Worm (Caenorhabditis elegans) whole organism, L1 larva: ENCODE results near the gene T25B9.1.

Source experiments
- C04F5.9 ChIP-seq: sonication (generic microtip); optimal IDR thresholded peaks from 2 replicates; lab custom pipeline; 2016; ENCODE audit warnings: missing genetic modification characterization, missing compliant biosample characterization
- C34B4.2 ChIP-seq: sonication (generic microtip); optimal IDR thresholded peaks from 2 replicates; lab custom pipeline; 2017; ENCODE audit warnings: mild to moderate bottlenecking, missing genetic modification characterization, missing compliant biosample characterization
- Y116A8C.19 ChIP-seq: sonication (generic microtip); optimal IDR thresholded peaks from 2 replicates; lab custom pipeline; 2016; ENCODE audit warnings: missing compliant biosample characterization, missing genetic modification characterization, borderline replicate concordance
- aly-2 ChIP-seq: fragments of 150-350 bp; optimal IDR thresholded peaks from 2 replicates; lab custom pipeline; 2014; ENCODE audit warnings: missing biosample characterization, missing genetic modification characterization
- ceh-63 ChIP-seq: fragments of 200-800 bp; sonication (Bioruptor generic); optimal IDR thresholded peaks from 2 replicates; lab custom pipeline; 2018; ENCODE audit warnings: mild to moderate bottlenecking, missing genetic modification characterization, missing compliant biosample characterization
- ceh-88 ChIP-seq: fragments of 200-800 bp; sonication (Bioruptor generic); IDR thresholded peaks from 2 replicates; pipeline ENCODE4 v1.3.6; 2022; ENCODE audit warnings: missing genetic modification characterization, missing compliant biosample characterization
- ces-1 ChIP-seq: fragments of 150-350 bp; optimal IDR thresholded peaks from 2 replicates; lab custom pipeline; 2014; ENCODE audit warnings: missing biosample characterization, missing genetic modification reagents, missing genetic modification characterization
- dsc-1 ChIP-seq: sonication (generic microtip); optimal IDR thresholded peaks from 2 replicates; lab custom pipeline; 2016; ENCODE audit warnings: mild to moderate bottlenecking, missing genetic modification characterization, missing compliant biosample characterization
- efl-1 ChIP-seq, 4 experiments: fragments of 150-350 bp; optimal IDR thresholded peaks in 3 of 4; peaks in 1 of 4; 1 replicate in 1 of 4; 2 replicates in 3 of 4; lab custom pipeline; 2014; ENCODE audit warnings: missing biosample characterization in 2 of 4, missing genetic modification characterization in 2 of 4, missing genetic modification reagents in 2 of 4
- efl-3 ChIP-seq: fragments of 200-800 bp; sonication (Bioruptor generic); optimal IDR thresholded peaks from 2 replicates; lab custom pipeline; 2018; ENCODE audit warnings: mild to moderate bottlenecking, missing genetic modification characterization, missing compliant biosample characterization
- egl-27 ChIP-seq, 2 experiments: fragments of 150-350 bp in 1 of 2; sonication (generic microtip); optimal IDR thresholded peaks; 3 replicates each; lab custom pipeline; 2017 to 2018; ENCODE audit warnings: missing biosample characterization in 2 of 2, missing genetic modification characterization in 2 of 2, missing genetic modification reagents in 2 of 2
- elt-2 ChIP-seq: sonication (generic microtip); optimal IDR thresholded peaks from 2 replicates; lab custom pipeline; 2016; ENCODE audit warnings: missing genetic modification characterization, mild to moderate bottlenecking, inconsistent platforms, missing compliant biosample characterization, missing genetic modification reagents
- ets-5 ChIP-seq: fragments of 200-800 bp; sonication (Bioruptor generic); IDR thresholded peaks from 2 replicates; pipeline ENCODE4 v1.3.6; 2022; ENCODE audit warnings: missing genetic modification characterization, missing compliant biosample characterization
- fkh-10 ChIP-seq: sonication (generic microtip); optimal IDR thresholded peaks from 2 replicates; lab custom pipeline; 2017; ENCODE audit warnings: missing biosample characterization, missing genetic modification reagents, missing genetic modification characterization
- fkh-4 ChIP-seq: sonication (generic microtip); optimal IDR thresholded peaks from 2 replicates; lab custom pipeline; 2016; ENCODE audit warnings: missing compliant biosample characterization, missing genetic modification characterization, borderline replicate concordance
- fkh-8 ChIP-seq: sonication (generic microtip); optimal IDR thresholded peaks from 2 replicates; lab custom pipeline; 2016; ENCODE audit warnings: mild to moderate bottlenecking, missing genetic modification characterization, missing compliant biosample characterization
- hlh-17 ChIP-seq: fragments of 200-800 bp; sonication (Bioruptor generic); optimal IDR thresholded peaks from 2 replicates; lab custom pipeline; 2018; ENCODE audit warnings: missing genetic modification characterization, mild to moderate bottlenecking, missing compliant biosample characterization, moderate library complexity, borderline replicate concordance
- hlh-4 ChIP-seq: sonication (generic microtip); optimal IDR thresholded peaks from 2 replicates; lab custom pipeline; 2016; ENCODE audit warnings: mild to moderate bottlenecking, missing genetic modification characterization, missing compliant biosample characterization
- hpl-2 ChIP-seq: fragments of 150-350 bp; optimal IDR thresholded peaks from 2 replicates; lab custom pipeline; 2014; ENCODE audit warnings: missing biosample characterization, missing genetic modification reagents, missing genetic modification characterization
- lin-13 ChIP-seq: fragments of 150-350 bp; optimal IDR thresholded peaks from 2 replicates; lab custom pipeline; 2014; ENCODE audit warnings: missing biosample characterization, missing genetic modification reagents, missing genetic modification characterization
- mab-9 ChIP-seq: fragments of 200-800 bp; sonication (Bioruptor generic); IDR thresholded peaks from 2 replicates; pipeline ENCODE4 v1.3.6; 2022; ENCODE audit warnings: missing genetic modification reagents, missing genetic modification characterization, missing compliant biosample characterization
- mef-2 ChIP-seq: fragments of 150-350 bp; optimal IDR thresholded peaks from 2 replicates; lab custom pipeline; 2014; ENCODE audit warnings: missing biosample characterization, missing genetic modification characterization
- nhr-12 ChIP-seq: sonication (generic microtip); optimal IDR thresholded peaks from 2 replicates; lab custom pipeline; 2017; ENCODE audit warnings: missing biosample characterization, missing genetic modification characterization
- nhr-237 ChIP-seq: fragments of 150-350 bp; optimal IDR thresholded peaks from 2 replicates; lab custom pipeline; 2014; ENCODE audit warnings: missing biosample characterization, missing genetic modification characterization
- nhr-28 ChIP-seq: fragments of 150-350 bp; optimal IDR thresholded peaks from 2 replicates; lab custom pipeline; 2014; ENCODE audit warnings: missing biosample characterization, missing genetic modification characterization
- nhr-47 ChIP-seq: sonication (generic microtip); optimal IDR thresholded peaks from 2 replicates; lab custom pipeline; 2016; ENCODE audit warnings: mild to moderate bottlenecking, missing genetic modification characterization, moderate library complexity, missing compliant biosample characterization
- nhr-71 ChIP-seq: sonication (generic microtip); optimal IDR thresholded peaks from 2 replicates; lab custom pipeline; 2016; ENCODE audit warnings: mild to moderate bottlenecking, missing genetic modification characterization, moderate library complexity, missing compliant biosample characterization
- nhr-76 ChIP-seq: sonication (generic microtip); optimal IDR thresholded peaks from 2 replicates; lab custom pipeline; 2017; ENCODE audit warnings: missing biosample characterization, missing genetic modification characterization
- nhr-84 ChIP-seq: sonication (generic microtip); optimal IDR thresholded peaks from 2 replicates; lab custom pipeline; 2017; ENCODE audit warnings: missing biosample characterization, missing genetic modification characterization
- nhr-90 ChIP-seq: sonication (generic microtip); optimal IDR thresholded peaks from 2 replicates; lab custom pipeline; 2016; ENCODE audit warnings: mild to moderate bottlenecking, missing genetic modification characterization, missing compliant biosample characterization; ENCODE audit not compliant: poor library complexity
- pax-3 ChIP-seq: fragments of 200-800 bp; sonication (Bioruptor generic); optimal IDR thresholded peaks from 2 replicates; lab custom pipeline; 2018; ENCODE audit warnings: mild to moderate bottlenecking, missing genetic modification characterization, moderate library complexity, missing compliant biosample characterization
- pqm-1 ChIP-seq: sonication (generic microtip); optimal IDR thresholded peaks from 3 replicates; lab custom pipeline; 2017; ENCODE audit warnings: missing biosample characterization, missing genetic modification characterization
- skn-1 ChIP-seq: fragments of 150-350 bp; optimal IDR thresholded peaks from 2 replicates; lab custom pipeline; 2014; ENCODE audit warnings: missing biosample characterization, missing genetic modification characterization
- snpc-4 ChIP-seq: fragments of 150-350 bp; optimal IDR thresholded peaks from 2 replicates; lab custom pipeline; 2014; ENCODE audit warnings: missing biosample characterization, missing genetic modification characterization
- snu-23 ChIP-seq: sonication (generic microtip); optimal IDR thresholded peaks from 2 replicates; lab custom pipeline; 2016; ENCODE audit warnings: missing genetic modification characterization, missing compliant biosample characterization
- sox-4 ChIP-seq: sonication (generic microtip); optimal IDR thresholded peaks from 2 replicates; lab custom pipeline; 2016; ENCODE audit warnings: missing genetic modification characterization, missing compliant biosample characterization
- sup-37 ChIP-seq: fragments of 200-800 bp; sonication (Bioruptor generic); optimal IDR thresholded peaks from 2 replicates; lab custom pipeline; 2018; ENCODE audit warnings: mild to moderate bottlenecking, missing genetic modification characterization, missing compliant biosample characterization
- tbx-2 ChIP-seq: sonication (generic microtip); optimal IDR thresholded peaks from 2 replicates; lab custom pipeline; 2016; ENCODE audit warnings: missing genetic modification characterization, missing compliant biosample characterization
- tlp-1 ChIP-seq: fragments of 150-350 bp; optimal IDR thresholded peaks from 2 replicates; lab custom pipeline; 2014; ENCODE audit warnings: missing biosample characterization, missing genetic modification characterization
- unc-130 ChIP-seq: fragments of 150-350 bp; optimal IDR thresholded peaks from 2 replicates; lab custom pipeline; 2017; ENCODE audit warnings: missing biosample characterization, missing genetic modification characterization, inconsistent platforms
- vab-15 ChIP-seq: sonication (generic microtip); optimal IDR thresholded peaks from 2 replicates; lab custom pipeline; 2017; ENCODE audit warnings: missing genotype, mild to moderate bottlenecking, missing genetic modification characterization, missing compliant biosample characterization
- xbp-1 ChIP-seq: sonication (generic microtip); optimal IDR thresholded peaks from 2 replicates; lab custom pipeline; 2016; ENCODE audit warnings: missing genetic modification characterization, missing compliant biosample characterization
- zag-1 ChIP-seq: fragments of 150-350 bp; optimal IDR thresholded peaks from 2 replicates; lab custom pipeline; 2014; ENCODE audit warnings: missing biosample characterization, missing genetic modification characterization

T25B9.1 gene

ce11 chrIV:10734527-10735436 is 15.2 kb downstream of the T25B9.1 start, which contains the start of the genes orc-5 and cyb-1 (continued):
- no peak for TF ChIP-seq ceh-88
- TF ChIP-seq C04F5.9 (tag; lab: Kevin White, UChicago): peak; percentile 33
- peak; percentile 86 for TF ChIP-seq xbp-1 (tag; lab: Kevin White, UChicago)
- TF ChIP-seq nhr-28: no peak
- no peak for TF ChIP-seq mab-9
- TF ChIP-seq hlh-4: no peak
- peak; percentile 78 for TF ChIP-seq tbx-2
- no peak for TF ChIP-seq elt-2 (tag; lab: Kevin White, UChicago)
- peak; percentile 88 for TF ChIP-seq nhr-47
- TF ChIP-seq egl-27 (tag; optimal IDR thresholded peaks at IDR 0.05; lab: Kevin White, UChicago): no peak
- peak; percentile 54 for TF ChIP-seq aly-2
- no peak for TF ChIP-seq Y116A8C.19
- TF ChIP-seq ceh-63 (GFP tag; lab: Kevin White, UChicago): no peak
- TF ChIP-seq pqm-1 (tag; lab: Kevin White, UChicago): no peak
- TF ChIP-seq skn-1 (tag; lab: Kevin White, UChicago): peak; percentile 83
- TF ChIP-seq C34B4.2 (tag; lab: Kevin White, UChicago): no peak
- peak; percentile 94 to 98 for TF ChIP-seq efl-1 (optimal IDR thresholded peaks at IDR 0.05; lab: Kevin White, UChicago)
- TF ChIP-seq efl-1 (GFP tag; optimal IDR thresholded peaks at IDR 0.05 in 1 of 2; lab: Kevin White, UChicago): peak; percentile 98 to 100
- peak; percentile 87 for TF ChIP-seq unc-130 (tag; lab: Kevin White, UChicago)
- peak; percentile 53 for TF ChIP-seq snpc-4
- TF ChIP-seq nhr-237 (tag; lab: Kevin White, UChicago): no peak
- TF ChIP-seq dsc-1 (tag; lab: Kevin White, UChicago): peak; percentile 70
- no peak for TF ChIP-seq vab-15 (tag; lab: Kevin White, UChicago)
- peak; percentile 90 for TF ChIP-seq nhr-71 (tag; lab: Kevin White, UChicago)
- TF ChIP-seq sox-4 (tag; lab: Kevin White, UChicago): peak; percentile 27
- TF ChIP-seq sup-37 (GFP tag; lab: Kevin White, UChicago): peak; percentile 10
- no peak for TF ChIP-seq hpl-2 (GFP tag; lab: Kevin White, UChicago)
- no peak for TF ChIP-seq nhr-12 (tag; lab: Kevin White, UChicago)
- no peak for TF ChIP-seq mef-2 (tag; lab: Kevin White, UChicago)
- no peak for TF ChIP-seq zag-1
- TF ChIP-seq nhr-90: peak; percentile 74
- TF ChIP-seq snu-23 (GFP tag; lab: Kevin White, UChicago): peak; percentile 90
- TF ChIP-seq fkh-10 (GFP tag; lab: Kevin White, UChicago): peak; percentile 17
- no peak for TF ChIP-seq hlh-17 (GFP tag; lab: Kevin White, UChicago)

- TF ChIP-seq efl-1 (optimal IDR thresholded peaks at IDR 0.05; lab: Kevin White, UChicago) (no peak), efl-1 (GFP tag; optimal IDR thresholded peaks at IDR 0.05 in 1 of 2; lab: Kevin White, UChicago) (peak in 1 of 2 experiments; percentile 83), nhr-76 (tag; lab: Kevin White, UChicago) (no peak)
These were observed 22.2 kb downstream of the T25B9.1 start, which contains the start of gene ZC168.2 for ce11 chrIV:10727734-10728133. Gene ZC168.2, plus strand, starts transcription at chrIV:10728034.

- TF ChIP-seq lin-13 (GFP tag; lab: Kevin White, UChicago) (no peak), ets-5 (GFP tag; lab: Robert Waterston, UW) (no peak), ces-1 (GFP tag; lab: Kevin White, UChicago) (no peak), fkh-4 (tag; lab: Kevin White, UChicago) (no peak), fkh-8 (tag; lab: Kevin White, UChicago) (peak; percentile 19), elt-2 (tag; lab: Kevin White, UChicago) (no peak), tlp-1 (no peak), zag-1 (no peak), nhr-84 (no peak), dsc-1 (tag; lab: Kevin White, UChicago) (peak; percentile 84), efl-3 (GFP tag; lab: Kevin White, UChicago) (no peak), pax-3 (tag; lab: Kevin White, UChicago) (peak; percentile 67)
These were observed 31.1 kb downstream of the T25B9.1 start for ce11 chrIV:10718865-10719264.
